Worm (Caenorhabditis elegans) whole organism, mixed stage, embryonic: ENCODE results near the gene srh-55.

ENCODE experiments used
- bed-3 ChIP-seq: fragments of 200-800 bp; sonication (Bioruptor generic); optimal IDR thresholded peaks from 3 replicates; lab custom pipeline; 2018; ENCODE audit warnings: mild to moderate bottlenecking, missing genetic modification characterization, moderate library complexity, missing compliant biosample characterization
- ces-1 ChIP-seq: fragments of 150-350 bp; optimal IDR thresholded peaks from 2 replicates; lab custom pipeline; 2014; ENCODE audit warnings: missing biosample characterization, missing genetic modification reagents, missing genetic modification characterization
- lin-13 ChIP-seq: fragments of 150-350 bp; optimal IDR thresholded peaks from 2 replicates; lab custom pipeline; 2014; ENCODE audit warnings: missing biosample characterization, missing genetic modification characterization
- mls-2 ChIP-seq: sonication (generic microtip); optimal IDR thresholded peaks from 2 replicates; lab custom pipeline; 2016; ENCODE audit warnings: mild to moderate bottlenecking, missing genetic modification characterization, moderate library complexity, missing compliant biosample characterization
- nhr-237 ChIP-seq: fragments of 150-350 bp; optimal IDR thresholded peaks from 2 replicates; lab custom pipeline; 2014; ENCODE audit warnings: missing biosample characterization, missing genetic modification characterization
- nhr-28 ChIP-seq: fragments of 150-350 bp; optimal IDR thresholded peaks from 2 replicates; lab custom pipeline; 2014; ENCODE audit warnings: missing biosample characterization, missing genetic modification characterization
- sptf-1 ChIP-seq: sonication (generic microtip); optimal IDR thresholded peaks from 2 replicates; lab custom pipeline; 2017; ENCODE audit warnings: mild to moderate bottlenecking, missing genetic modification characterization, moderate library complexity, missing compliant biosample characterization

- TF ChIP-seq bed-3 (no peak), sptf-1 (no peak), nhr-237 (no peak), mls-2 (tag; lab: Kevin White, UChicago) (no peak), nhr-28 (tag; lab: Kevin White, UChicago) (no peak), ces-1 (no peak), lin-13 (tag; lab: Kevin White, UChicago) (no peak)
Observed at ce11 chrV:15119517-15119916, 33.9 kb upstream of the srh-55 start, which contains the start of gene flor-1.
